Fruit fly (Drosophila melanogaster): ENCODE measurements around the gene Sgs8.

dm6 chr3L:11530370-11530769 is 21.2 kb upstream of the Sgs8 start:
- TF ChIP-seq CG12768 (GFP tag; optimal IDR thresholded peaks at IDR 0.05) (no peak), Mnt (GFP tag; optimal IDR thresholded peaks at IDR 0.05) (no peak), cnc (optimal IDR thresholded peaks at IDR 0.05) (no peak), ovo (GFP tag; optimal IDR thresholded peaks at IDR 0.05) (no peak), kay (GFP tag; ENCODE audit: borderline replicate concordance) (no peak), Crg-1 (GFP tag; optimal IDR thresholded peaks at IDR 0.05) (no peak), CG14711 (tag; optimal IDR thresholded peaks at IDR 0.05) (no peak), CG33017 (tag; optimal IDR thresholded peaks at IDR 0.05) (no peak), CG11617 (GFP tag; optimal IDR thresholded peaks at IDR 0.05) (no peak), toe (GFP tag; optimal IDR thresholded peaks at IDR 0.05) (no peak)
